Worm (Caenorhabditis elegans): ENCODE data around the gene dyn-1.

Gene dyn-1

ce11 chrX:15535190-15535636 is 33.5 kb upstream of the dyn-1 start (continued):
- TF ChIP-seq ceh-62 (tag; optimal IDR thresholded peaks at IDR 0.05) (no peak), lin-1 (GFP tag; IDR thresholded peaks at IDR 0.05) (no peak), lin-15B (tag; optimal IDR thresholded peaks at IDR 0.05) (no peak), ceh-20 (GFP tag; IDR thresholded peaks at IDR 0.05) (peak; percentile 57; the same call in 1 of the 2 replicates), sdz-12 (GFP tag; optimal IDR thresholded peaks at IDR 0.05) (no peak), saeg-2 (GFP tag; IDR thresholded peaks at IDR 0.05) (no peak), F44E2.7 (GFP tag; IDR thresholded peaks at IDR 0.05) (no peak), nhr-11 (tag; optimal IDR thresholded peaks at IDR 0.05) (peak; percentile 50), D1046.2 (GFP tag; IDR thresholded peaks at IDR 0.05) (no peak), lin-39 (tag; optimal IDR thresholded peaks at IDR 0.05) (no peak), nhr-41 (GFP tag; IDR thresholded peaks at IDR 0.05) (no peak), Y75B8A.6 (GFP tag; IDR thresholded peaks at IDR 0.05) (no peak), dmd-6 (GFP tag; IDR thresholded peaks at IDR 0.05) (peak; percentile 52), daf-19 (GFP tag; conservative IDR thresholded peaks at IDR 0.05) (no peak), cey-2 (tag; optimal IDR thresholded peaks at IDR 0.05; ENCODE audit: borderline replicate concordance, insufficient read depth) (no peak), egl-27 (tag; optimal IDR thresholded peaks at IDR 0.05) (no peak), tag-97 (GFP tag; IDR thresholded peaks at IDR 0.05) (no peak), fos-1 (tag; optimal IDR thresholded peaks at IDR 0.05) (no peak), mxl-3 (GFP tag; optimal IDR thresholded peaks at IDR 0.05) (no peak), daf-8 (GFP tag; IDR thresholded peaks at IDR 0.05) (no peak), mes-2 (tag; optimal IDR thresholded peaks at IDR 0.05; ENCODE audit: poor library complexity, severe bottlenecking) (no peak), nhr-76 (tag; optimal IDR thresholded peaks at IDR 0.05) (no peak), spr-3 (GFP tag; optimal IDR thresholded peaks at IDR 0.05) (no peak), unc-130 (GFP tag; optimal IDR thresholded peaks at IDR 0.05) (no peak), aly-2 (tag; optimal IDR thresholded peaks at IDR 0.05) (no peak), hmg-1.1 (GFP tag; IDR thresholded peaks at IDR 0.05) (peak; percentile 76), mdl-1 (tag; optimal IDR thresholded peaks at IDR 0.05) (no peak), ZK337.2 (GFP tag; IDR thresholded peaks at IDR 0.05) (0 out of 2 replicates have a peak, but pooled peaks have one; percentile 26), skn-1 (tag; optimal IDR thresholded peaks at IDR 0.05) (peak; percentile 33), nhr-77 (tag; optimal IDR thresholded peaks at IDR 0.05) (no peak), lir-3 (tag; optimal IDR thresholded peaks at IDR 0.05) (no peak), zip-2 (tag; optimal IDR thresholded peaks at IDR 0.05) (no peak), zag-1 (tag; optimal IDR thresholded peaks at IDR 0.05) (no peak), dmd-8 (GFP tag; IDR thresholded peaks at IDR 0.05) (no peak), mep-1 (tag; optimal IDR thresholded peaks at IDR 0.05) (peak; percentile 51), pha-4 (GFP tag; IDR thresholded peaks at IDR 0.05) (peak; percentile 61; the same call in 1 of the 2 replicates), pha-4 (tag; optimal IDR thresholded peaks at IDR 0.05) (no peak), set-16 (GFP tag; IDR thresholded peaks at IDR 0.05) (peak; percentile 63), unc-39 (tag; optimal IDR thresholded peaks at IDR 0.05) (peak; percentile 25), lin-13 (GFP tag; optimal IDR thresholded peaks at IDR 0.05) (no peak), nhr-111 (GFP tag; optimal IDR thresholded peaks at IDR 0.05) (no peak), T20F7.1 (GFP tag; optimal IDR thresholded peaks at IDR 0.05) (no peak), hif-1 (tag; optimal IDR thresholded peaks at IDR 0.05) (peak in 1 of 2 experiments; percentile 55), lin-29 (GFP tag; IDR thresholded peaks at IDR 0.05) (no peak), hlh-11 (tag; optimal IDR thresholded peaks at IDR 0.05) (peak; percentile 70), zfp-3 (GFP tag; conservative IDR thresholded peaks at IDR 0.05) (no peak), nhr-28 (tag; optimal IDR thresholded peaks at IDR 0.05) (no peak), dve-1 (tag; optimal IDR thresholded peaks at IDR 0.05; ENCODE audit: insufficient read depth) (no peak), zip-11 (GFP tag; IDR thresholded peaks at IDR 0.05) (no peak), fkh-10 (GFP tag; optimal IDR thresholded peaks at IDR 0.05) (peak; percentile 75), madf-9 (GFP tag; conservative IDR thresholded peaks at IDR 0.05) (no peak), snpc-1.2 (GFP tag; IDR thresholded peaks at IDR 0.05) (no peak)
